Worm (Caenorhabditis elegans): Measurements from ENCODE around the gene hal-3.
A peak's percentile ranks its signal among the peaks of the same experiment; 100 is the strongest.

hal-3 gene

DNA sequence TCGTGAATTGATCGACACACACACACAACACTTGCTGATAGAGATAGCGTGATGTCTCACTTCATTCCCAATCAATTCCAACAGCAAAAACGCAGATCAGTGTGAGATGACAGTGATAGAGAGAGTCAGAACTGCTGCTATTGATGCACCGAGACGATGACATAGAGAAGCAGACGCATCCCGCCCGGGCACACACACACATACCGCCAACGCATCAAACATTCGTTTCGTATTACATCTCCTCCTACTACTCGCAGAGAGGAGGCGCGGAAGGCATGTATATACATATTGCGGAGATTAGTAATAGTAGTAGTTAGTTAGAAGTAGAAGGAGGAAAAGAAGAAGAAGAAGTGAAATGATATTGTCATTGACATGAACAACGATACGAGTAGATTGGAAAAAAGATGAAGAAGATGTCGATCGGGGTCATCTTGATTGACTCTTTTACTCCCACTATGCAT is 2.5 kb upstream of the hal-3 start (continued):
- TF ChIP-seq php-3 (GFP tag; IDR thresholded peaks at IDR 0.05) (0 out of 2 replicates have a peak, but pooled peaks have one; percentile 36), daf-12 (tag; optimal IDR thresholded peaks at IDR 0.05) (no peak), nhr-77 (tag; optimal IDR thresholded peaks at IDR 0.05) (peak; percentile 3), jun-1 (tag; optimal IDR thresholded peaks at IDR 0.05) (no peak), ceh-44 (GFP tag; IDR thresholded peaks at IDR 0.05) (no peak), daf-16 (GFP tag; optimal IDR thresholded peaks at IDR 0.05) (no peak), daf-16 (tag; optimal IDR thresholded peaks at IDR 0.05) (peak; percentile 68), F26F4.8 (GFP tag; conservative IDR thresholded peaks at IDR 0.05) (no peak), Y75B8A.6 (GFP tag; IDR thresholded peaks at IDR 0.05) (no peak), hif-1 (tag; optimal IDR thresholded peaks at IDR 0.05) (no peak), aly-2 (tag; optimal IDR thresholded peaks at IDR 0.05) (no peak), vab-7 (GFP tag; IDR thresholded peaks at IDR 0.05) (no peak), zag-1 (tag; optimal IDR thresholded peaks at IDR 0.05) (no peak), Y48G9A.11 (GFP tag; IDR thresholded peaks at IDR 0.05) (no peak), mes-2 (tag; optimal IDR thresholded peaks at IDR 0.05; ENCODE audit: poor library complexity, severe bottlenecking) (peak; percentile 39), lin-13 (GFP tag; optimal IDR thresholded peaks at IDR 0.05) (no peak), snpc-1.2 (GFP tag; IDR thresholded peaks at IDR 0.05) (no peak), ceh-28 (tag; optimal IDR thresholded peaks at IDR 0.05) (peak; percentile 22), F37D6.2 (tag; optimal IDR thresholded peaks at IDR 0.05) (no peak), daf-19 (GFP tag; conservative IDR thresholded peaks at IDR 0.05) (no peak), dmd-8 (GFP tag; IDR thresholded peaks at IDR 0.05) (no peak), ztf-11 (tag; optimal IDR thresholded peaks at IDR 0.05) (no peak), spr-3 (GFP tag; optimal IDR thresholded peaks at IDR 0.05) (no peak), Y5F2A.4 (GFP tag; optimal IDR thresholded peaks at IDR 0.05) (no peak), nhr-25 (tag; optimal IDR thresholded peaks at IDR 0.05; ENCODE audit: borderline replicate concordance, insufficient read depth) (no peak), nhr-111 (GFP tag; optimal IDR thresholded peaks at IDR 0.05) (no peak), unc-62 (GFP tag; optimal IDR thresholded peaks at IDR 0.05 in 1 of 2) (peak in 1 of 2 experiments; percentile 42), unc-62 (tag; optimal IDR thresholded peaks at IDR 0.05) (no peak), ZK337.2 (GFP tag; IDR thresholded peaks at IDR 0.05) (no peak), ctbp-1 (GFP tag; IDR thresholded peaks at IDR 0.05) (no peak), lin-29 (GFP tag; IDR thresholded peaks at IDR 0.05) (no peak), egl-27 (tag; optimal IDR thresholded peaks at IDR 0.05) (no peak), nhr-28 (tag; optimal IDR thresholded peaks at IDR 0.05) (peak; percentile 93), hlh-30 (tag; optimal IDR thresholded peaks at IDR 0.05; ENCODE audit: insufficient read depth) (peak; percentile 79), cey-2 (tag; optimal IDR thresholded peaks at IDR 0.05; ENCODE audit: borderline replicate concordance, insufficient read depth) (no peak), fkh-10 (GFP tag; optimal IDR thresholded peaks at IDR 0.05) (no peak), nhr-11 (tag; optimal IDR thresholded peaks at IDR 0.05) (peak; percentile 79), nhr-6 (tag; optimal IDR thresholded peaks at IDR 0.05) (no peak), duxl-1 (tag; optimal IDR thresholded peaks at IDR 0.05; ENCODE audit: poor library complexity) (no peak), egl-43 (GFP tag; IDR thresholded peaks at IDR 0.05) (0 out of 2 replicates have a peak, but pooled peaks have one; percentile 7), fos-1 (tag; optimal IDR thresholded peaks at IDR 0.05) (no peak), lin-39 (tag; optimal IDR thresholded peaks at IDR 0.05) (no peak), nhr-41 (GFP tag; IDR thresholded peaks at IDR 0.05) (0 out of 2 replicates have a peak, but pooled peaks have one; percentile 53), D1046.2 (GFP tag; IDR thresholded peaks at IDR 0.05) (no peak), F49E8.2 (tag; optimal IDR thresholded peaks at IDR 0.05; ENCODE audit: borderline replicate concordance) (no peak), ztf-7 (tag; optimal IDR thresholded peaks at IDR 0.05) (no peak), F10B5.3 (tag; optimal IDR thresholded peaks at IDR 0.05) (no peak), lin-15B (tag; optimal IDR thresholded peaks at IDR 0.05) (no peak), attf-4 (tag; optimal IDR thresholded peaks at IDR 0.05) (no peak), ceh-82 (tag; optimal IDR thresholded peaks at IDR 0.05) (no peak), hlh-11 (tag; optimal IDR thresholded peaks at IDR 0.05) (peak; percentile 92), zfp-2 (tag; optimal IDR thresholded peaks at IDR 0.05) (no peak)

Data from whole organism, L4 larva.